Worm (Caenorhabditis elegans): Measurements from ENCODE around the gene nhr-221.

ce11 chrV:3502038-3502437 lies 33.1 kb downstream of the nhr-221 start, which contains the start of the genes C07G3.8 and C07G3.10:
- TF ChIP-seq nhr-237 (tag; optimal IDR thresholded peaks at IDR 0.05) = no peak
- TF ChIP-seq lin-39 (tag; optimal IDR thresholded peaks at IDR 0.05) = no peak
- no peak for TF ChIP-seq zag-1 (tag; optimal IDR thresholded peaks at IDR 0.05)
- no peak for TF ChIP-seq elt-2 (tag; optimal IDR thresholded peaks at IDR 0.05)
- TF ChIP-seq pqm-1 (tag; optimal IDR thresholded peaks at IDR 0.05) = no peak
- TF ChIP-seq ceh-28 (tag; optimal IDR thresholded peaks at IDR 0.05) = no peak
- no peak for TF ChIP-seq aly-2 (tag; optimal IDR thresholded peaks at IDR 0.05)
- no peak for TF ChIP-seq ztf-11 (tag; optimal IDR thresholded peaks at IDR 0.05)

Measured in whole organism, L3 larva.